Fruit fly (Drosophila melanogaster) whole organism, pupa: ENCODE data around the gene CG6225.

ENCODE experiments used
- CG10348 ChIP-seq: fragments of 200-800 bp; sonication (Bioruptor generic); IDR thresholded peaks from 2 replicates; pipeline ENCODE4 v1.3.6; 2022; ENCODE audit warnings: missing biosample characterization, missing genetic modification characterization
- CG12605 ChIP-seq: fragments of 200-800 bp; sonication (Bioruptor generic); IDR thresholded peaks from 2 replicates; pipeline ENCODE4 v1.3.6; 2022; ENCODE audit warnings: missing biosample characterization, missing genetic modification characterization
- CG13204 ChIP-seq: fragments of 200-800 bp; sonication (Bioruptor generic); optimal IDR thresholded peaks from 2 replicates; lab custom pipeline; 2018; ENCODE audit warnings: missing biosample characterization, mild to moderate bottlenecking, missing genetic modification characterization, moderate library complexity
- CG15710 ChIP-seq: fragments of 200-800 bp; sonication (Bioruptor generic); optimal IDR thresholded peaks from 2 replicates; lab custom pipeline; 2018; ENCODE audit warnings: missing biosample characterization, mild to moderate bottlenecking, missing genetic modification characterization, moderate library complexity
- CG32121 ChIP-seq: fragments of 200-800 bp; sonication (Bioruptor generic); IDR thresholded peaks from 2 replicates; pipeline ENCODE4 v1.3.6; 2022; ENCODE audit warnings: missing biosample characterization, missing genetic modification characterization
- CG8301 ChIP-seq: fragments of 200-800 bp; sonication (Bioruptor generic); optimal IDR thresholded peaks from 2 replicates; lab custom pipeline; 2018; ENCODE audit warnings: missing biosample characterization, mild to moderate bottlenecking, missing genetic modification characterization
- CG9948 ChIP-seq: fragments of 200-800 bp; sonication (Bioruptor generic); optimal IDR thresholded peaks from 2 replicates; lab custom pipeline; 2018; ENCODE audit warnings: missing biosample characterization, mild to moderate bottlenecking, missing genetic modification characterization, moderate library complexity
- Ets98B ChIP-seq: fragments of 200-800 bp; sonication (Bioruptor generic); IDR thresholded peaks from 2 replicates; pipeline ENCODE4 v1.3.6; 2022; ENCODE audit warnings: missing biosample characterization, missing genetic modification characterization
- Pif1A ChIP-seq: fragments of 200-800 bp; sonication (Bioruptor generic); optimal IDR thresholded peaks from 3 replicates; lab custom pipeline; 2016; ENCODE audit warnings: missing biosample characterization, missing genetic modification characterization
- fd96Ca ChIP-seq: fragments of 200-800 bp; sonication (Bioruptor generic); IDR thresholded peaks from 3 replicates; pipeline ENCODE4 v1.3.6; 2022; ENCODE audit warnings: missing biosample characterization, missing genetic modification characterization
- gl ChIP-seq: fragments of 200-800 bp; sonication (Bioruptor generic); optimal IDR thresholded peaks from 2 replicates; lab custom pipeline; 2018; ENCODE audit warnings: missing biosample characterization, mild to moderate bottlenecking, missing genetic modification characterization

DNA sequence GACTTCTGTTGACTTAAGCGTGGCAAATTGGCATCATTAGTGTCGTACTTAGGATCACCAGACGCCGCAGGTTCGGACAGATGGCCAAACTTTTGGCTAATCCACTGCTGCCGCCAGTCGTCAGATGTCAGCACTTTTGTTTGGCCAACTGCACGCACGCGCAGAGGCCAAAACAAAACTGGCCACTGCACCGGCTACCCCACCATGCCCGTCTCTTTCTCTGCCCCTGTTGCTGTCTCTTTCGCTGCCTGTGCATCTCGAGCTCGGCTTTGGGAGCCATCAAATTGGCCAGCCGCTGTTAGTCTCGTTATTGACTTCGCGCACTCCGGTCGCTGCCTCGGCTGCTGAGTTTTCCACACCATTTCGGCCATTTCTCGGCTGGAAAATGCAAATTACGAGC lies 8.2 kb downstream of the CG6225 start, which contains the start of gene CG14395:
- no peak for TF ChIP-seq gl (tag; lab: Kevin White, UChicago)
- no peak for TF ChIP-seq CG8301
- no peak for TF ChIP-seq CG32121 (GFP tag; lab: Robert Waterston, UW)
- TF ChIP-seq fd96Ca (GFP tag; lab: Robert Waterston, UW): no peak
- TF ChIP-seq Ets98B (GFP tag; lab: Robert Waterston, UW): 0 out of 2 replicates have a peak, but pooled peaks have one; percentile 17
- TF ChIP-seq CG10348 (GFP tag; lab: Robert Waterston, UW): no peak
- TF ChIP-seq CG15710 (tag; lab: Kevin White, UChicago): no peak
- TF ChIP-seq CG13204 (GFP tag; lab: Kevin White, UChicago): no peak
- TF ChIP-seq CG12605 (GFP tag; lab: Robert Waterston, UW): no peak
- TF ChIP-seq CG9948 (tag; lab: Kevin White, UChicago): no peak
- no peak for TF ChIP-seq Pif1A
